Worm (Caenorhabditis elegans) whole organism, mixed stage, embryonic: ENCODE results near the gene Y55F3BR.2.

Experiments
- cnd-1 ChIP-seq: fragments of 200-800 bp; sonication (Bioruptor generic); optimal IDR thresholded peaks from 2 replicates; lab custom pipeline; 2018; ENCODE audit warnings: mild to moderate bottlenecking, missing genetic modification characterization, missing compliant biosample characterization
- elt-3 ChIP-seq: fragments of 150-350 bp; optimal IDR thresholded peaks from 2 replicates; lab custom pipeline; 2014; ENCODE audit warnings: missing biosample characterization, missing genetic modification characterization
- lsy-2 ChIP-seq: fragments of 150-350 bp; optimal IDR thresholded peaks from 2 replicates; lab custom pipeline; 2014; ENCODE audit warnings: missing biosample characterization, missing genetic modification characterization
- mab-5 ChIP-seq: fragments of 150-350 bp; optimal IDR thresholded peaks from 2 replicates; lab custom pipeline; 2014; ENCODE audit warnings: missing biosample characterization, missing genetic modification characterization
- mep-1 ChIP-seq: fragments of 150-350 bp; optimal IDR thresholded peaks from 2 replicates; lab custom pipeline; 2017; ENCODE audit warnings: missing biosample characterization, missing genetic modification reagents, missing genetic modification characterization, inconsistent platforms
- pha-4 ChIP-seq: fragments of 150-350 bp; optimal IDR thresholded peaks from 2 replicates; lab custom pipeline; 2018; ENCODE audit warnings: missing biosample characterization, missing genetic modification reagents, missing genetic modification characterization
- unc-120 ChIP-seq: sonication (generic microtip); optimal IDR thresholded peaks from 2 replicates; lab custom pipeline; 2017; ENCODE audit warnings: missing genetic modification characterization, missing compliant biosample characterization; ENCODE audit not compliant: poor library complexity, severe bottlenecking
- unc-62 ChIP-seq: fragments of 150-350 bp; optimal IDR thresholded peaks from 2 replicates; lab custom pipeline; 2014; ENCODE audit warnings: missing biosample characterization, missing genetic modification reagents, missing genetic modification characterization

DNA sequence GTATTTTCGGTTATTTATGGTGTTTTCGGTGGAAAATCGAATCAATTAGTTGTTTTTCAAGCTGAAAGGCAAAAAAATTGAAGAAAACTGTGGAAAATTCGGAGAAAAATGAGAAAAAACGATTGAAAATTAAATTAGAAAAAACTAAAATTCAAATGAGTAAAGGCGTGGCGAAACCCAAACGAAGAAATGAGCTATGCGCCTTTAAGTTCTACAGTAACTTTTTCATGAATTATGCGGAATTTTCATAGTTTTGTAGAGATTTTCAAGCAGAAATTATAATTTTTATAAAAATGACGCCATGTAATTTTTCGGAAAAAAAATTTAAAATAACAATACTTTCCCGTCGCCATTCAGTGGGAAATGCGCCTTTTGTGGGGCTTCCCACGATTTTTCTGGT is 29.0 kb upstream of the Y55F3BR.2 start:
- TF ChIP-seq mep-1 (no peak), lsy-2 (tag; lab: Kevin White, UChicago) (no peak), pha-4 (tag; lab: Kevin White, UChicago) (no peak), cnd-1 (tag; lab: Kevin White, UChicago) (no peak), elt-3 (tag; lab: Kevin White, UChicago) (no peak), unc-120 (no peak), mab-5 (no peak), unc-62 (no peak)
